Fruit fly (Drosophila melanogaster) whole organism, embryonic: Measurements from ENCODE around the gene CG7627.

Source experiments
- ATbp ChIP-seq: fragments of 200-800 bp; sonication (Bioruptor generic); optimal IDR thresholded peaks from 2 replicates; lab custom pipeline; 2017; ENCODE audit warnings: missing biosample characterization, mild to moderate bottlenecking, missing genetic modification characterization, missing genetic modification reagents
- Atf3 ChIP-seq: fragments of 200-800 bp; sonication (Bioruptor generic); optimal IDR thresholded peaks from 3 replicates; lab custom pipeline; 2016; ENCODE audit warnings: missing biosample characterization, missing genetic modification characterization
- B-H2 ChIP-seq: fragments of 200-800 bp; sonication (Bioruptor generic); optimal IDR thresholded peaks from 2 replicates; lab custom pipeline; 2018; ENCODE audit warnings: missing biosample characterization, mild to moderate bottlenecking, missing genetic modification characterization
- CG10979 ChIP-seq: fragments of 200-800 bp; sonication (Bioruptor generic); optimal IDR thresholded peaks from 2 replicates; lab custom pipeline; 2018; ENCODE audit warnings: missing biosample characterization, mild to moderate bottlenecking, missing genetic modification characterization, moderate library complexity
- CG11085 ChIP-seq: fragments of 200-800 bp; sonication (Bioruptor generic); IDR thresholded peaks from 2 replicates; pipeline ENCODE4 v1.3.6; 2022; ENCODE audit warnings: missing biosample characterization, missing genetic modification characterization
- CG11093 ChIP-seq: fragments of 200-800 bp; sonication (Bioruptor generic); IDR thresholded peaks from 3 replicates; pipeline ENCODE4 v1.3.6; 2022; ENCODE audit warnings: missing biosample characterization, missing genetic modification characterization
- CG12071 ChIP-seq: fragments of 200-800 bp; sonication (Bioruptor generic); optimal IDR thresholded peaks from 3 replicates; lab custom pipeline; 2018; ENCODE audit warnings: missing biosample characterization, mild to moderate bottlenecking, missing genetic modification characterization
- CG12236 ChIP-seq: fragments of 200-800 bp; sonication (Bioruptor generic); optimal IDR thresholded peaks from 2 replicates; lab custom pipeline; 2016; ENCODE audit warnings: missing biosample characterization, missing genetic modification characterization
- CG1233 ChIP-seq: fragments of 200-800 bp; sonication (Bioruptor generic); optimal IDR thresholded peaks from 4 replicates; lab custom pipeline; 2018; ENCODE audit warnings: missing biosample characterization, mild to moderate bottlenecking, missing genetic modification characterization
- CG13296 ChIP-seq: fragments of 200-800 bp; sonication (Bioruptor generic); optimal IDR thresholded peaks from 3 replicates; lab custom pipeline; 2018; ENCODE audit warnings: missing biosample characterization, mild to moderate bottlenecking, missing genetic modification characterization
- CG1529 ChIP-seq: fragments of 200-800 bp; sonication (Bioruptor generic); optimal IDR thresholded peaks from 3 replicates; lab custom pipeline; 2018; ENCODE audit warnings: missing biosample characterization, missing genetic modification characterization
- CG17385 ChIP-seq: fragments of 200-800 bp; sonication (Bioruptor generic); optimal IDR thresholded peaks from 3 replicates; lab custom pipeline; 2018; ENCODE audit warnings: missing biosample characterization, mild to moderate bottlenecking, missing genetic modification characterization
- CG2116 ChIP-seq: fragments of 200-800 bp; sonication (Bioruptor generic); optimal IDR thresholded peaks from 3 replicates; lab custom pipeline; 2018; ENCODE audit warnings: missing biosample characterization, mild to moderate bottlenecking, missing genetic modification characterization
- CG4404 ChIP-seq: fragments of 200-800 bp; sonication (Bioruptor generic); IDR thresholded peaks from 2 replicates; pipeline ENCODE4 v1.3.6; 2022; ENCODE audit warnings: missing biosample characterization, missing genetic modification characterization
- CG4424 ChIP-seq: fragments of 200-800 bp; sonication (Bioruptor generic); optimal IDR thresholded peaks from 3 replicates; lab custom pipeline; 2016; ENCODE audit warnings: missing biosample characterization, missing genetic modification characterization
- CG7372 ChIP-seq: fragments of 200-800 bp; sonication (Bioruptor generic); IDR thresholded peaks from 2 replicates; pipeline ENCODE4 v1.3.6; 2022; ENCODE audit warnings: missing biosample characterization, missing genetic modification characterization
- CG8388 ChIP-seq: fragments of 200-800 bp; sonication (Bioruptor generic); optimal IDR thresholded peaks from 2 replicates; lab custom pipeline; 2019; ENCODE audit warnings: missing biosample characterization, mild to moderate bottlenecking, missing genetic modification characterization, moderate library complexity
- CG9215 ChIP-seq: fragments of 200-800 bp; sonication (Bioruptor generic); IDR thresholded peaks from 2 replicates; pipeline ENCODE4 v1.3.6; 2022; ENCODE audit warnings: missing biosample characterization, missing genetic modification characterization
- CG9437 ChIP-seq: fragments of 200-800 bp; sonication (Bioruptor generic); optimal IDR thresholded peaks from 2 replicates; lab custom pipeline; 2018; ENCODE audit warnings: missing biosample characterization, mild to moderate bottlenecking, missing genetic modification characterization
- CG9727 ChIP-seq: fragments of 200-800 bp; sonication (Bioruptor generic); optimal IDR thresholded peaks from 3 replicates; lab custom pipeline; 2017; ENCODE audit warnings: missing biosample characterization, mild to moderate bottlenecking, missing genetic modification characterization
- D19B ChIP-seq: fragments of 200-800 bp; sonication (Bioruptor generic); optimal IDR thresholded peaks from 2 replicates; lab custom pipeline; 2017; ENCODE audit warnings: missing biosample characterization, mild to moderate bottlenecking, missing genetic modification characterization
- Dek ChIP-seq: fragments of 200-800 bp; sonication (Bioruptor generic); optimal IDR thresholded peaks from 3 replicates; lab custom pipeline; 2019; ENCODE audit warnings: missing biosample characterization, mild to moderate bottlenecking, missing genetic modification characterization, moderate library complexity
- Dp ChIP-seq: fragments of 200-800 bp; sonication (Bioruptor generic); optimal IDR thresholded peaks from 2 replicates; lab custom pipeline; 2018; ENCODE audit warnings: missing biosample characterization, mild to moderate bottlenecking, missing genetic modification characterization, moderate library complexity
- E2f2 ChIP-seq: fragments of 200-800 bp; sonication (Bioruptor generic); IDR thresholded peaks from 2 replicates; pipeline ENCODE4 v1.3.6; 2022; ENCODE audit warnings: missing biosample characterization, missing genetic modification characterization
- Fer2 ChIP-seq: fragments of 200-800 bp; sonication (Bioruptor generic); optimal IDR thresholded peaks from 2 replicates; lab custom pipeline; 2018; ENCODE audit warnings: missing biosample characterization, mild to moderate bottlenecking, missing genetic modification characterization, moderate library complexity
- HLH3B ChIP-seq: fragments of 200-800 bp; sonication (Bioruptor generic); IDR thresholded peaks from 2 replicates; pipeline ENCODE4 v1.3.6; 2022; ENCODE audit warnings: missing biosample characterization, missing genetic modification characterization
- Hr3 ChIP-seq: fragments of 200-800 bp; sonication (Bioruptor generic); optimal IDR thresholded peaks from 3 replicates; lab custom pipeline; 2016; ENCODE audit warnings: missing biosample characterization, missing genetic modification characterization
- PHDP ChIP-seq: fragments of 200-800 bp; sonication (Bioruptor generic); optimal IDR thresholded peaks from 3 replicates; lab custom pipeline; 2018; ENCODE audit warnings: missing biosample characterization, mild to moderate bottlenecking, missing genetic modification characterization, moderate library complexity
- Pdp1 ChIP-seq, 2 experiments: fragments of 200-800 bp; sonication (Bioruptor generic); optimal IDR thresholded peaks; 3 replicates each; lab custom pipeline; 2016; ENCODE audit warnings: missing biosample characterization in 2 of 2, missing genetic modification characterization in 2 of 2, mild to moderate bottlenecking in 1 of 2, moderate library complexity in 1 of 2
- Ssrp ChIP-seq: fragments of 200-800 bp; sonication (Bioruptor generic); optimal IDR thresholded peaks from 2 replicates; lab custom pipeline; 2018; ENCODE audit warnings: missing biosample characterization, mild to moderate bottlenecking, missing genetic modification characterization, moderate library complexity
- bowl ChIP-seq: fragments of 200-800 bp; sonication (Bioruptor generic); IDR thresholded peaks from 2 replicates; pipeline ENCODE4 v1.3.6; 2022; ENCODE audit warnings: missing biosample characterization, missing genetic modification characterization
- da ChIP-seq: fragments of 200-800 bp; sonication (Bioruptor generic); optimal IDR thresholded peaks from 2 replicates; lab custom pipeline; 2016; ENCODE audit warnings: missing biosample characterization, missing genetic modification characterization
- fd96Cb ChIP-seq: fragments of 200-800 bp; sonication (Bioruptor generic); optimal IDR thresholded peaks from 2 replicates; lab custom pipeline; 2018; ENCODE audit warnings: missing biosample characterization, mild to moderate bottlenecking, missing genetic modification characterization, moderate library complexity
- gcm ChIP-seq: fragments of 200-800 bp; sonication (Bioruptor generic); optimal IDR thresholded peaks from 2 replicates; lab custom pipeline; 2019; ENCODE audit warnings: missing biosample characterization, mild to moderate bottlenecking, missing genetic modification characterization, moderate library complexity
- gfzf ChIP-seq: fragments of 200-800 bp; sonication (Bioruptor generic); optimal IDR thresholded peaks from 2 replicates; lab custom pipeline; 2016; ENCODE audit warnings: missing biosample characterization, mild to moderate bottlenecking, missing genetic modification characterization, moderate library complexity
- hb ChIP-seq: fragments of 200-800 bp; sonication (Bioruptor generic); IDR thresholded peaks from 3 replicates; pipeline ENCODE4 v1.3.6; 2022; ENCODE audit warnings: missing biosample characterization, missing genetic modification characterization; ENCODE audit not compliant: partially characterized antibody
- hkb ChIP-seq, 2 experiments: fragments of 200-800 bp in 1 of 2; fragments of >200 bp in 1 of 2; sonication (Bioruptor generic) in 1 of 2; IDR thresholded peaks in 1 of 2; optimal IDR thresholded peaks in 1 of 2; 2 replicates each; pipeline versions ENCODE4 v1.3.6 to Lab custom; 2017 to 2022; ENCODE audit warnings: missing biosample characterization in 1 of 2, missing genetic modification characterization in 1 of 2
- luna ChIP-seq: fragments of 200-800 bp; sonication (Bioruptor generic); optimal IDR thresholded peaks from 2 replicates; lab custom pipeline; 2016; ENCODE audit warnings: missing biosample characterization, missing genetic modification characterization
- nom ChIP-seq: fragments of 200-800 bp; sonication (Bioruptor generic); optimal IDR thresholded peaks from 2 replicates; lab custom pipeline; 2017; ENCODE audit warnings: missing biosample characterization, missing genetic modification characterization, mild to moderate bottlenecking, moderate library complexity, missing genetic modification reagents
- pfk ChIP-seq: fragments of 200-800 bp; sonication (Bioruptor generic); optimal IDR thresholded peaks from 2 replicates; lab custom pipeline; 2018; ENCODE audit warnings: missing biosample characterization, mild to moderate bottlenecking, missing genetic modification characterization, moderate library complexity
- run ChIP-seq: fragments of 200-800 bp; sonication (Bioruptor generic); optimal IDR thresholded peaks from 3 replicates; lab custom pipeline; 2018; ENCODE audit warnings: missing biosample characterization, mild to moderate bottlenecking, missing genetic modification characterization
- seq ChIP-seq: fragments of 200-800 bp; sonication (Bioruptor generic); IDR thresholded peaks from 2 replicates; pipeline ENCODE4 v1.3.6; 2022; ENCODE audit warnings: missing biosample characterization, missing genetic modification characterization
- slbo ChIP-seq: fragments of 200-800 bp; sonication (Bioruptor generic); IDR thresholded peaks from 2 replicates; pipeline ENCODE4 v1.3.6; 2022; ENCODE audit warnings: missing biosample characterization, missing genetic modification characterization
- sna ChIP-seq: fragments of 200-800 bp; sonication (Bioruptor generic); IDR thresholded peaks from 2 replicates; pipeline ENCODE4 v1.3.6; 2022; ENCODE audit warnings: missing biosample characterization, missing genetic modification characterization; ENCODE audit not compliant: partially characterized antibody
- ttk ChIP-seq: fragments of 200-800 bp; sonication (Bioruptor generic); IDR thresholded peaks from 2 replicates; pipeline ENCODE4 v2.1.2; 2022; ENCODE audit warnings: missing biosample characterization, missing genetic modification characterization
- tup ChIP-seq: fragments of 200-800 bp; sonication (Bioruptor generic); optimal IDR thresholded peaks from 2 replicates; lab custom pipeline; 2016; ENCODE audit warnings: missing biosample characterization, mild to moderate bottlenecking, missing genetic modification characterization, moderate library complexity
- zf30C ChIP-seq: fragments of 200-800 bp; sonication (Bioruptor generic); optimal IDR thresholded peaks from 3 replicates; lab custom pipeline; 2018; ENCODE audit warnings: missing biosample characterization, mild to moderate bottlenecking, missing genetic modification characterization

The CG7627 gene

DNA sequence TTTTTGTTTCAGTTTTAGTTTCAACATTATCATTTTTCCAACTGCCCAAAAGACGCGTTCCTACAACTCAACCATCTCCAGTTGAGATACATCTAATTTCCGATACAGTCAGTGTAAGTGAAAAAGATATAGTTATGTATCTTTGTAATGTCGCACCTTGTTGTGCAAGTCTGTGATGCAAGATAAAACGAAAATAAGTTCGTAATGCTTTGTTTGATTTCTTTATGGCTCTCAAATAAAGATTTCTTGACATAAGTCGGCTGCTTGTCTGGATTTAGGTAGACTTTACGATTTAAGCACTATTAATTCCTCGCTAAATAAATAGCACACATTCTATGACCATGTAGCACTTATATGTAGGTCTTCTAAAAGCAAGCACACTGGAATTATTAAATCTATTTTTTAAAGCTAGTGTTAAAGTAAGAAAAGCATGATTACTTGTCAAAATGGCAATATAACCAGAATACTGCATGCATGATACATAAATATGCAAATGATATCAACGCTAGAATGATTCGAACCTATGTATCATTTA lies 22.8 kb upstream of the CG7627 start (continued):
- no peak for TF ChIP-seq CG8388 (GFP tag; lab: Kevin White, UChicago)
- no peak for TF ChIP-seq CG9437 (GFP tag; lab: Kevin White, UChicago)
- no peak for TF ChIP-seq CG7372 (GFP tag; lab: Robert Waterston, UW)
- TF ChIP-seq CG9215 (GFP tag; lab: Robert Waterston, UW), result no peak
- no peak for TF ChIP-seq ttk (GFP tag; lab: Robert Waterston, UW)
- TF ChIP-seq slbo (GFP tag; lab: Robert Waterston, UW), result no peak
- no peak for TF ChIP-seq sna (GFP tag; lab: Robert Waterston, UW)
- TF ChIP-seq Dp (GFP tag; lab: Kevin White, UChicago), result no peak
- no peak for TF ChIP-seq gcm (GFP tag; lab: Kevin White, UChicago)
- no peak for TF ChIP-seq seq (GFP tag; lab: Robert Waterston, UW)
- TF ChIP-seq hkb (optimal IDR thresholded peaks at IDR 0.05; lab: Kevin White, UChicago), result no peak
- TF ChIP-seq hkb (GFP tag; IDR thresholded peaks at IDR 0.05; lab: Robert Waterston, UW), result no peak
- no peak for TF ChIP-seq pfk (GFP tag; lab: Kevin White, UChicago)
- peak; percentile 7 for TF ChIP-seq CG17385 (GFP tag; lab: Kevin White, UChicago)
- no peak for TF ChIP-seq D19B (GFP tag; lab: Kevin White, UChicago)
- TF ChIP-seq CG11093 (GFP tag; lab: Robert Waterston, UW), result no peak
- TF ChIP-seq CG9727, result no peak
- TF ChIP-seq tup, result no peak
- no peak for TF ChIP-seq PHDP
- TF ChIP-seq hb, result no peak
- TF ChIP-seq E2f2 (GFP tag; lab: Robert Waterston, UW), result no peak
- no peak for TF ChIP-seq run
- TF ChIP-seq CG1233, result no peak
- TF ChIP-seq CG11085, result no peak
- peak; percentile 19 for TF ChIP-seq CG12071 (GFP tag; lab: Kevin White, UChicago)
- TF ChIP-seq Hr3 (GFP tag; lab: Kevin White, UChicago), result no peak
- no peak for TF ChIP-seq CG1529 (GFP tag; lab: Kevin White, UChicago)
- no peak for TF ChIP-seq CG2116
- TF ChIP-seq CG4424 (GFP tag; lab: Kevin White, UChicago), result no peak
- TF ChIP-seq Ssrp (tag; lab: Kevin White, UChicago), result no peak
- no peak for TF ChIP-seq Dek (tag; lab: Kevin White, UChicago)
- TF ChIP-seq ATbp, result peak; percentile 35
- no peak for TF ChIP-seq luna (GFP tag; lab: Kevin White, UChicago)
- TF ChIP-seq CG12236 (GFP tag; lab: Kevin White, UChicago), result no peak
- peak; percentile 32 for TF ChIP-seq CG13296 (GFP tag; lab: Kevin White, UChicago)
- TF ChIP-seq Atf3 (GFP tag; lab: Kevin White, UChicago), result no peak
- no peak for TF ChIP-seq CG4404 (GFP tag; lab: Robert Waterston, UW)
- TF ChIP-seq fd96Cb (tag; lab: Kevin White, UChicago), result no peak
- TF ChIP-seq bowl (GFP tag; lab: Robert Waterston, UW), result no peak
- TF ChIP-seq zf30C (GFP tag; lab: Kevin White, UChicago), result no peak
- TF ChIP-seq gfzf (GFP tag; lab: Kevin White, UChicago), result no peak
- TF ChIP-seq B-H2 (GFP tag; lab: Kevin White, UChicago), result no peak
- TF ChIP-seq Pdp1 (GFP tag; optimal IDR thresholded peaks at IDR 0.05; lab: Kevin White, UChicago), result peak in 1 of 2 experiments; percentile 79
- TF ChIP-seq CG10979 (tag; lab: Kevin White, UChicago), result no peak
- TF ChIP-seq nom (GFP tag; lab: Kevin White, UChicago), result no peak
- TF ChIP-seq HLH3B (GFP tag; lab: Robert Waterston, UW), result no peak
- no peak for TF ChIP-seq da (GFP tag; lab: Kevin White, UChicago)
- TF ChIP-seq Fer2 (tag; lab: Kevin White, UChicago), result no peak
- TF ChIP-seq, all 482 proteins: peak for 8
